Fruit fly (Drosophila melanogaster) whole organism, prepupa: ENCODE results near the gene CG43445.

ENCODE experiments used
- Blimp-1 ChIP-seq: fragments of 200-800 bp; sonication (Bioruptor generic); optimal IDR thresholded peaks from 3 replicates; lab custom pipeline; 2017; ENCODE audit warnings: missing biosample characterization, missing genetic modification characterization, mild to moderate bottlenecking, moderate library complexity, missing genetic modification reagents
- CG10631 ChIP-seq: fragments of 200-800 bp; sonication (Bioruptor generic); optimal IDR thresholded peaks from 2 replicates; lab custom pipeline; 2016; ENCODE audit warnings: missing biosample characterization, missing genetic modification characterization
- CG10669 ChIP-seq: fragments of 200-800 bp; sonication (Bioruptor generic); optimal IDR thresholded peaks from 3 replicates; lab custom pipeline; 2018; ENCODE audit warnings: missing biosample characterization, mild to moderate bottlenecking, missing genetic modification characterization, moderate library complexity
- CG11762 ChIP-seq: fragments of 200-800 bp; sonication (Bioruptor generic); optimal IDR thresholded peaks from 3 replicates; lab custom pipeline; 2016; ENCODE audit warnings: missing biosample characterization, missing genetic modification characterization; ENCODE audit not compliant: insufficient read depth
- CG15336 ChIP-seq: fragments of 200-800 bp; sonication (Bioruptor generic); IDR thresholded peaks from 2 replicates; pipeline ENCODE4 v1.3.6; 2022; ENCODE audit warnings: missing biosample characterization, missing genetic modification characterization
- CG32006 ChIP-seq: fragments of 200-800 bp; sonication (Bioruptor generic); optimal IDR thresholded peaks from 3 replicates; lab custom pipeline; 2017; ENCODE audit warnings: missing biosample characterization, mild to moderate bottlenecking, missing genetic modification characterization
- CG34406 ChIP-seq: fragments of 200-800 bp; sonication (Bioruptor generic); optimal IDR thresholded peaks from 3 replicates; lab custom pipeline; 2016; ENCODE audit warnings: missing biosample characterization, missing genetic modification characterization
- CG3919 ChIP-seq: fragments of 200-800 bp; sonication (Bioruptor generic); optimal IDR thresholded peaks from 3 replicates; lab custom pipeline; 2016; ENCODE audit warnings: missing biosample characterization, missing genetic modification characterization
- CG6276 ChIP-seq: fragments of 200-800 bp; sonication (Bioruptor generic); optimal IDR thresholded peaks from 2 replicates; lab custom pipeline; 2017; ENCODE audit warnings: missing biosample characterization, mild to moderate bottlenecking, missing genetic modification characterization
- CG6808 ChIP-seq: fragments of 200-800 bp; sonication (Bioruptor generic); optimal IDR thresholded peaks from 3 replicates; lab custom pipeline; 2017; ENCODE audit warnings: missing biosample characterization, missing genetic modification characterization, mild to moderate bottlenecking, moderate library complexity, missing genetic modification reagents
- CG6854 ChIP-seq: fragments of 200-800 bp; sonication (Bioruptor generic); optimal IDR thresholded peaks from 2 replicates; lab custom pipeline; 2017; ENCODE audit warnings: missing biosample characterization, mild to moderate bottlenecking, missing genetic modification characterization
- CG7368 ChIP-seq: fragments of 200-800 bp; sonication (Bioruptor generic); optimal IDR thresholded peaks from 3 replicates; lab custom pipeline; 2016; ENCODE audit warnings: missing biosample characterization, missing genetic modification characterization
- CG8319 ChIP-seq: fragments of 200-800 bp; sonication (Bioruptor generic); optimal IDR thresholded peaks from 3 replicates; lab custom pipeline; 2016; ENCODE audit warnings: missing biosample characterization, missing genetic modification characterization
- CG8632 ChIP-seq: fragments of 200-800 bp; sonication (Bioruptor generic); optimal IDR thresholded peaks from 3 replicates; lab custom pipeline; 2016; ENCODE audit warnings: missing biosample characterization, missing genetic modification characterization
- Eip93F ChIP-seq: fragments of 200-800 bp; sonication (Bioruptor generic); optimal IDR thresholded peaks from 2 replicates; lab custom pipeline; 2016; ENCODE audit warnings: missing biosample characterization, mild to moderate bottlenecking, missing genetic modification characterization
- Hr39 ChIP-seq: fragments of 200-800 bp; sonication (Bioruptor generic); optimal IDR thresholded peaks from 2 replicates; lab custom pipeline; 2016; ENCODE audit warnings: missing biosample characterization, missing genetic modification characterization
- Hr4 ChIP-seq: fragments of 200-800 bp; sonication (Bioruptor generic); optimal IDR thresholded peaks from 3 replicates; lab custom pipeline; 2016; ENCODE audit warnings: missing biosample characterization, missing genetic modification characterization
- Smox ChIP-seq: fragments of 200-800 bp; sonication (Bioruptor generic); optimal IDR thresholded peaks from 3 replicates; lab custom pipeline; 2016; ENCODE audit warnings: missing biosample characterization, missing genetic modification characterization
- Sox102F ChIP-seq: fragments of 200-800 bp; sonication (Bioruptor generic); optimal IDR thresholded peaks from 2 replicates; lab custom pipeline; 2016; ENCODE audit warnings: missing biosample characterization, mild to moderate bottlenecking, missing genetic modification characterization
- Sox14 ChIP-seq: fragments of 200-800 bp; sonication (Bioruptor generic); optimal IDR thresholded peaks from 3 replicates; lab custom pipeline; 2016; ENCODE audit warnings: missing biosample characterization, missing genetic modification characterization
- achi ChIP-seq: fragments of 200-800 bp; sonication (Bioruptor generic); optimal IDR thresholded peaks from 3 replicates; lab custom pipeline; 2016; ENCODE audit warnings: missing biosample characterization, missing genetic modification characterization
- dsx ChIP-seq: fragments of 200-800 bp; optimal IDR thresholded peaks from 3 replicates; lab custom pipeline; 2019; ENCODE audit warnings: missing biosample characterization, mild to moderate bottlenecking, missing genetic modification characterization, moderate library complexity; ENCODE audit not compliant: poor library complexity, severe bottlenecking
- fd59A ChIP-seq: fragments of 200-800 bp; sonication (Bioruptor generic); optimal IDR thresholded peaks from 2 replicates; lab custom pipeline; 2017; ENCODE audit warnings: missing biosample characterization, mild to moderate bottlenecking, missing genetic modification characterization, missing genetic modification reagents
- fkh ChIP-seq: fragments of 200-800 bp; sonication (Bioruptor generic); optimal IDR thresholded peaks from 3 replicates; lab custom pipeline; 2017; ENCODE audit warnings: missing biosample characterization, mild to moderate bottlenecking, missing genetic modification characterization, moderate library complexity
- pdm3 ChIP-seq: fragments of 200-800 bp; sonication (Bioruptor generic); optimal IDR thresholded peaks from 3 replicates; lab custom pipeline; 2016; ENCODE audit warnings: missing biosample characterization, missing genetic modification characterization
- ss ChIP-seq, 2 experiments: fragments of 200-800 bp; sonication (Bioruptor generic); optimal IDR thresholded peaks; 2 replicates in 1 of 2; 3 replicates in 1 of 2; lab custom pipeline; 2017 to 2018; ENCODE audit warnings: mild to moderate bottlenecking in 2 of 2, missing biosample characterization in 2 of 2, missing genetic modification characterization in 2 of 2, moderate library complexity in 1 of 2
- svp ChIP-seq: fragments of 200-800 bp; sonication (Bioruptor generic); peaks from one replicate; lab custom pipeline; 2016; ENCODE audit warnings: missing biosample characterization, missing genetic modification characterization

Gene CG43445

dm6 chr3R:17911076-17911475 is at the start of gene CG43445:
CG43445 (plus strand) TSS chr3R:17911376.
- peak; percentile 39 for TF ChIP-seq svp (GFP tag; lab: Kevin White, UChicago)
- TF ChIP-seq achi (GFP tag; lab: Kevin White, UChicago) = no peak
- no peak for TF ChIP-seq ss (GFP tag; optimal IDR thresholded peaks at IDR 0.05; lab: Kevin White, UChicago)
- TF ChIP-seq Blimp-1 = no peak
- peak; percentile 3 for TF ChIP-seq CG32006 (GFP tag; lab: Kevin White, UChicago)
- TF ChIP-seq, all 60 proteins: peak for 2

- TF ChIP-seq CG11762 (GFP tag; lab: Kevin White, UChicago) (no peak), CG32006 (GFP tag; lab: Kevin White, UChicago) (peak; percentile 38), Hr39 (GFP tag; lab: Kevin White, UChicago) (no peak), fd59A (GFP tag; lab: Kevin White, UChicago) (no peak), pdm3 (GFP tag; lab: Kevin White, UChicago) (no peak), CG15336 (GFP tag; lab: Robert Waterston, UW) (0 out of 2 replicates have a peak, but pooled peaks have one; percentile 28), Sox102F (GFP tag; lab: Kevin White, UChicago) (no peak), fkh (no peak)
Observed at dm6 chr3R:17861878-17862662, 49.1 kb upstream of the CG43445 start.

dm6 chr3R:17881074-17881473 is 30.1 kb upstream of the CG43445 start:
- TF ChIP-seq CG8319 (GFP tag; lab: Kevin White, UChicago) (no peak), CG32006 (GFP tag; lab: Kevin White, UChicago) (no peak), Eip93F (GFP tag; lab: Kevin White, UChicago) (no peak), CG3919 (GFP tag; lab: Kevin White, UChicago) (no peak), CG8632 (GFP tag; lab: Kevin White, UChicago) (no peak), Hr4 (GFP tag; lab: Kevin White, UChicago) (no peak), achi (GFP tag; lab: Kevin White, UChicago) (no peak), CG7368 (no peak), Sox14 (GFP tag; lab: Kevin White, UChicago) (no peak), Hr39 (GFP tag; lab: Kevin White, UChicago) (no peak), CG6854 (GFP tag; lab: Kevin White, UChicago) (no peak), dsx (GFP tag; lab: Kevin White, UChicago) (no peak), Smox (GFP tag; lab: Kevin White, UChicago) (no peak)

- TF ChIP-seq CG15336 (GFP tag; lab: Robert Waterston, UW) (no peak), CG6808 (GFP tag; lab: Kevin White, UChicago) (no peak), CG10669 (GFP tag; lab: Kevin White, UChicago) (no peak)
Observed at dm6 chr3R:17891025-17891424, 20.2 kb upstream of the CG43445 start.

dm6 chr3R:17897281-17897680 is 13.9 kb upstream of the CG43445 start:
- TF ChIP-seq CG10631 (GFP tag; lab: Kevin White, UChicago) (no peak), fkh (peak; percentile 38), CG34406 (GFP tag; lab: Kevin White, UChicago) (no peak)
- TF ChIP-seq, all 60 proteins: peak for 1

dm6 chr3R:17897879-17898278 is 13.3 kb upstream of the CG43445 start:
- TF ChIP-seq Sox102F (GFP tag; lab: Kevin White, UChicago) = no peak
- TF ChIP-seq CG11762 (GFP tag; lab: Kevin White, UChicago) = no peak
- TF ChIP-seq CG6276 = no peak
- no peak for TF ChIP-seq Smox (GFP tag; lab: Kevin White, UChicago)
